Worm (Caenorhabditis elegans) whole organism, late embryonic: ENCODE results near the gene spe-27.

Experiments used
- K09A11.1 ChIP-seq: sonication (generic microtip); optimal IDR thresholded peaks from 2 replicates; lab custom pipeline; 2017; ENCODE audit warnings: antibody characterized with exemption, mild to moderate bottlenecking, missing genetic modification characterization, missing compliant biosample characterization; ENCODE audit not compliant: insufficient read depth
- Y22D7AL.16 ChIP-seq: sonication (generic microtip); optimal IDR thresholded peaks from 2 replicates; lab custom pipeline; 2016; ENCODE audit warnings: missing genetic modification characterization, missing compliant biosample characterization
- ets-4 ChIP-seq: sonication (generic microtip); optimal IDR thresholded peaks from 2 replicates; lab custom pipeline; 2016; ENCODE audit warnings: missing genetic modification characterization, missing compliant biosample characterization
- hlh-15 ChIP-seq: sonication (generic microtip); optimal IDR thresholded peaks from 2 replicates; lab custom pipeline; 2016; ENCODE audit warnings: missing genetic modification characterization, missing compliant biosample characterization
- hlh-30 ChIP-seq: sonication (generic microtip); optimal IDR thresholded peaks from 2 replicates; lab custom pipeline; 2017; ENCODE audit warnings: antibody characterized with exemption, missing genetic modification characterization, missing compliant biosample characterization; ENCODE audit not compliant: insufficient read depth
- lim-6 ChIP-seq: sonication (generic microtip); optimal IDR thresholded peaks from 2 replicates; lab custom pipeline; 2016; ENCODE audit warnings: missing genetic modification characterization, missing compliant biosample characterization
- pha-4 ChIP-seq: fragments of 150-350 bp; optimal IDR thresholded peaks from 2 replicates; lab custom pipeline; 2018; ENCODE audit warnings: missing biosample characterization, missing genetic modification reagents, missing genetic modification characterization
- pros-1 ChIP-seq: fragments of 150-350 bp; optimal IDR thresholded peaks from 2 replicates; lab custom pipeline; 2014; ENCODE audit warnings: missing biosample characterization, missing genetic modification reagents, missing genetic modification characterization
- rnt-1 ChIP-seq: sonication (generic microtip); optimal IDR thresholded peaks from 2 replicates; lab custom pipeline; 2016; ENCODE audit warnings: missing genetic modification characterization, missing compliant biosample characterization
- syd-9 ChIP-seq: sonication (generic microtip); optimal IDR thresholded peaks from 2 replicates; lab custom pipeline; 2016; ENCODE audit warnings: mild to moderate bottlenecking, missing genetic modification characterization, moderate library complexity, missing compliant biosample characterization
- ttx-3 ChIP-seq: sonication (generic microtip); optimal IDR thresholded peaks from 2 replicates; lab custom pipeline; 2016; ENCODE audit warnings: missing genetic modification reagents, missing genetic modification characterization, missing compliant biosample characterization
- unc-86 ChIP-seq: sonication (generic microtip); optimal IDR thresholded peaks from 2 replicates; lab custom pipeline; 2016; ENCODE audit warnings: missing genetic modification characterization, missing compliant biosample characterization

DNA sequence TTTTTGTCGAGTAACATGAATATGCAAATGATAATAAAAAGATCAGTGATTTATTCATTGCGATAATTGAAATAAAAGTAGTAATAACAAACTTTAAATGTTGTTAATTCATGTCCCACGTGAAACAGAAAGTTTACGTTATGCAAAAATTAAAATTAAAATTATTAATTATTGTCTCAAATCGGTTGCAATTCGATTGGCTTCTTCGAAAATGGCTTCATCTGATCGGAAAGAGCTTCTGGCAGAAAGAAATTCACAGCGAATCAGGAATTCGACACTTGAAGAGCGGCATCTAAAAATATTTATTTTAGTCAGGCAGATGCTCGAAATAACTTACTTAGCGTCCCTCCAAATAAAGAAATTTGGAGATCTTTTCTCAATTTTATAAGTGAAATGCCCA lies at the start of gene spe-27:
- no peak for TF ChIP-seq pros-1 (tag; lab: Kevin White, UChicago)
- no peak for TF ChIP-seq K09A11.1 (tag; lab: Kevin White, UChicago)
- no peak for TF ChIP-seq hlh-15 (tag; lab: Kevin White, UChicago)
- no peak for TF ChIP-seq Y22D7AL.16 (tag; lab: Kevin White, UChicago)
- TF ChIP-seq ets-4 (tag; lab: Kevin White, UChicago) = no peak
- no peak for TF ChIP-seq rnt-1 (tag; lab: Kevin White, UChicago)
- no peak for TF ChIP-seq unc-86 (tag; lab: Kevin White, UChicago)
- no peak for TF ChIP-seq pha-4 (tag; lab: Kevin White, UChicago)
- no peak for TF ChIP-seq hlh-30 (tag; lab: Kevin White, UChicago)
- TF ChIP-seq ttx-3 = no peak
- no peak for TF ChIP-seq syd-9 (tag; lab: Kevin White, UChicago)
- TF ChIP-seq lim-6 (tag; lab: Kevin White, UChicago) = no peak
